Fruit fly (Drosophila melanogaster): ENCODE results near the gene CG6462.

CG6462 gene

DNA sequence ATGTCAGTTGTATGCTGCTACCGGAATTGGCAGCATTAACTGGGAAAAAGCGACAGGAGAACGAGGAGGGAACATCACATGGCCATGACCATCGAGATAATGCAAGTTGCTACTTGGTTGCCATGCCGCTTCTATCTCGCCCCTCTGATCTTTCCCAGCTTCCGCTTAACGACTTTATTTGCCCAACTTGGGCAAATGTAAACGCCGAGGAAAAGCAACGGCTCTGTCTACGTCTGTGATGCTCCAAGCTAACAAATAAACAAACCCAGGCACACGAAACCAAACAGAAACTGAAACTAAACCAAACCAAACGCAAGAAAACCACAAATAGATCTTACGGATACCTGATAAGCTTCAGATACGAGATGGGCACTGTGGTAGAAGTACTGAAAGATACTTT is 44.7 kb upstream of the CG6462 start (continued):
- TF ChIP-seq tup (GFP tag; optimal IDR thresholded peaks at IDR 0.05) (no peak), dan (GFP tag; IDR thresholded peaks at IDR 0.05) (no peak), CG15696 (tag; optimal IDR thresholded peaks at IDR 0.05) (peak; percentile 3), otp (GFP tag; IDR thresholded peaks at IDR 0.05) (no peak), pfk (GFP tag; optimal IDR thresholded peaks at IDR 0.05) (no peak), CG2116 (GFP tag; optimal IDR thresholded peaks at IDR 0.05) (no peak), ind (GFP tag; optimal IDR thresholded peaks at IDR 0.05) (no peak), ro (GFP tag; IDR thresholded peaks at IDR 0.05) (no peak), CG3995 (GFP tag; optimal IDR thresholded peaks at IDR 0.05) (no peak), sc (optimal IDR thresholded peaks at IDR 0.05) (no peak), sc (GFP tag; optimal IDR thresholded peaks at IDR 0.05) (peak; percentile 21), pnt (GFP tag; optimal IDR thresholded peaks at IDR 0.05) (no peak), HLH3B (GFP tag; IDR thresholded peaks at IDR 0.05) (no peak), CG7271 (tag; optimal IDR thresholded peaks at IDR 0.05) (no peak), CG11504 (tag; optimal IDR thresholded peaks at IDR 0.05) (no peak), CG8924 (tag; optimal IDR thresholded peaks at IDR 0.05) (no peak), sob (GFP tag; IDR thresholded peaks at IDR 0.05) (no peak), wek (GFP tag; optimal IDR thresholded peaks at IDR 0.05) (no peak), Ssrp (tag; optimal IDR thresholded peaks at IDR 0.05) (no peak), CG2875 (GFP tag; optimal IDR thresholded peaks at IDR 0.05) (peak; percentile 19), chinmo (GFP tag; IDR thresholded peaks at IDR 0.05; ENCODE audit: partially characterized antibody) (no peak), CG17829 (tag; optimal IDR thresholded peaks at IDR 0.05) (no peak), CG10321 (GFP tag; IDR thresholded peaks at IDR 0.05) (0 out of 2 replicates have a peak, but pooled peaks have one; percentile 11), Tbp (GFP tag; optimal IDR thresholded peaks at IDR 0.05) (no peak), Ptx1 (GFP tag; IDR thresholded peaks at IDR 0.05) (no peak), nmo (GFP tag; optimal IDR thresholded peaks at IDR 0.05) (no peak), CG17802 (tag; optimal IDR thresholded peaks at IDR 0.05) (no peak), salm (tag; optimal IDR thresholded peaks at IDR 0.05) (no peak), CG7357 (GFP tag; IDR thresholded peaks at IDR 0.05) (no peak), CG2202 (tag; optimal IDR thresholded peaks at IDR 0.05) (peak; percentile 15), CG1603 (tag; optimal IDR thresholded peaks at IDR 0.05) (peak; percentile 3), ranshi (GFP tag; IDR thresholded peaks at IDR 0.05) (no peak), sim (GFP tag; IDR thresholded peaks at IDR 0.05) (no peak), vnd (GFP tag; IDR thresholded peaks at IDR 0.05; ENCODE audit: partially characterized antibody) (no peak), NK7.1 (GFP tag; optimal IDR thresholded peaks at IDR 0.05) (no peak), Max (GFP tag; optimal IDR thresholded peaks at IDR 0.05) (no peak), CG15479 (GFP tag; optimal IDR thresholded peaks at IDR 0.05) (no peak), Lim3 (GFP tag; IDR thresholded peaks at IDR 0.05) (no peak), danr (GFP tag; IDR thresholded peaks at IDR 0.05) (no peak), CG3065 (GFP tag; optimal IDR thresholded peaks at IDR 0.05) (no peak), CG13624 (GFP tag; optimal IDR thresholded peaks at IDR 0.05) (no peak), Pdp1 (GFP tag; optimal IDR thresholded peaks at IDR 0.05) (no peak), knrl (GFP tag; IDR thresholded peaks at IDR 0.05; ENCODE audit: partially characterized antibody) (no peak), Mes4 (GFP tag; optimal IDR thresholded peaks at IDR 0.05) (no peak), CG2120 (GFP tag; optimal IDR thresholded peaks at IDR 0.05) (no peak), CG12104 (GFP tag; optimal IDR thresholded peaks at IDR 0.05) (no peak), CG7786 (GFP tag; optimal IDR thresholded peaks at IDR 0.05) (no peak), Oli (tag; optimal IDR thresholded peaks at IDR 0.05) (peak; percentile 30), ham (GFP tag; IDR thresholded peaks at IDR 0.05) (no peak), mld (GFP tag; IDR thresholded peaks at IDR 0.05; ENCODE audit: partially characterized antibody) (no peak), Doc3 (GFP tag; IDR thresholded peaks at IDR 0.05; ENCODE audit: partially characterized antibody) (no peak), CG6854 (GFP tag; optimal IDR thresholded peaks at IDR 0.05) (no peak)
